Worm (Caenorhabditis elegans): ENCODE results near the gene srw-24.
A peak's percentile ranks its signal among the peaks of the same experiment; 100 is the strongest.

ce11 chrV:15187083-15188057 is 36.4 kb upstream of the srw-24 start, which contains the start of the genes cyn-7 and bath-36:
- TF ChIP-seq fkh-8 (tag; optimal IDR thresholded peaks at IDR 0.05) (peak; percentile 86), fos-1 (tag; optimal IDR thresholded peaks at IDR 0.05) (peak; percentile 40), rnt-1 (tag; optimal IDR thresholded peaks at IDR 0.05) (peak; percentile 70)
